Fruit fly (Drosophila melanogaster): ENCODE data around the gene CG43618.
"Not testable (repeated sequence)": the region's sequence is repeated elsewhere in the genome, so short reads cannot be mapped to it uniquely, and the experiment has no call there.

DNA sequence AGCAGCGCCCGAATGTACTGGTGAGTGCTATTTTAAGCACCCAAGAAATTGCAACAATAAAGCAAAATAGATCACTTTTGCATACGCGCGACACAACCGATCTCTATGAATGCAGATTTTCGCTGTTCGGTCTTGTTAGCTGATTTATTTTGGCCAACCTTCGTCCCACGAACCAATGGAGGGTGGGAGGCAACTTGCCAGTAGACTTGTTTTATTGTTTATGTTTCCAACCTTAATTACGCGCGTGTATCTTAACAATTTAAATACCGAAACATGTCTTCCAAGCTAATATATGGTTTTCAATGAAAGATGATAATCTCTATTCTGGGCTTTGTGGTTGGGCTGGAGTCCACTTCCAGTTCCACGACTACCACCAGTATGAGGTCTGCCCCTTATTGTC lies at the start of gene CG43618:
- TF ChIP-seq psq, ttk (optimal IDR thresholded peaks at IDR 0.05): not testable (repeated sequence)
